Fruit fly (Drosophila melanogaster) whole organism, wandering third instar larva: ENCODE measurements around the gene CG42680.

Experiments used
- CG9705 ChIP-seq: fragments of 200-800 bp; sonication (Bioruptor generic); optimal IDR thresholded peaks from 2 replicates; lab custom pipeline; 2018; ENCODE audit warnings: missing biosample characterization, mild to moderate bottlenecking, missing genetic modification characterization
- Dif ChIP-seq: fragments of 200-275, 200-300 bp; sonication (Bioruptor generic); optimal IDR thresholded peaks from 2 replicates; lab custom pipeline; 2018; ENCODE audit warnings: missing biosample characterization, missing genetic modification characterization; ENCODE audit not compliant: partially characterized antibody
- HLH106 ChIP-seq: fragments of 200-800 bp; optimal IDR thresholded peaks from 3 replicates; lab custom pipeline; 2019; ENCODE audit warnings: missing biosample characterization, mild to moderate bottlenecking, missing genetic modification characterization, moderate library complexity
- Hnf4 ChIP-seq: fragments of 200-800 bp; sonication (Bioruptor generic); optimal IDR thresholded peaks from 2 replicates; lab custom pipeline; 2016; ENCODE audit warnings: missing biosample characterization, mild to moderate bottlenecking, missing genetic modification characterization
- Hr78 ChIP-seq: fragments of >200 bp; optimal IDR thresholded peaks from 2 replicates; lab custom pipeline; 2017; ENCODE audit warnings: missing biosample characterization, missing genetic modification characterization
- Jra ChIP-seq: sonication (Bioruptor generic); optimal IDR thresholded peaks from 2 replicates; lab custom pipeline; 2016; ENCODE audit warnings: missing biosample characterization, missing genetic modification characterization
- Myc ChIP-seq: fragments of >200 bp; optimal IDR thresholded peaks from 2 replicates; lab custom pipeline; 2017
- N ChIP-seq: fragments of >200 bp; optimal IDR thresholded peaks from 2 replicates; lab custom pipeline; 2018; ENCODE audit warnings: missing biosample characterization, missing external identifiers, missing genetic modification characterization
- OdsH ChIP-seq: fragments of 200-800 bp; sonication (Bioruptor generic); optimal IDR thresholded peaks from 2 replicates; lab custom pipeline; 2016; ENCODE audit warnings: missing biosample characterization, mild to moderate bottlenecking, missing genetic modification characterization
- Rel ChIP-seq, 2 experiments: fragments of 200-800 bp; sonication (Bioruptor generic) in 1 of 2; optimal IDR thresholded peaks; 2 replicates in 1 of 2; 3 replicates in 1 of 2; lab custom pipeline; 2016 to 2019; ENCODE audit warnings: mild to moderate bottlenecking in 2 of 2, missing biosample characterization in 2 of 2, missing genetic modification characterization in 2 of 2, moderate library complexity in 1 of 2
- Sp1 ChIP-seq: fragments of 200-800 bp; sonication (Bioruptor generic); optimal IDR thresholded peaks from 3 replicates; lab custom pipeline; 2019; ENCODE audit warnings: missing biosample characterization, mild to moderate bottlenecking, missing genetic modification characterization, moderate library complexity
- Vsx2 ChIP-seq: fragments of 200-300, 225-300 bp; sonication (Bioruptor generic); optimal IDR thresholded peaks from 2 replicates; lab custom pipeline; 2018; ENCODE audit warnings: missing biosample characterization, missing genetic modification characterization; ENCODE audit not compliant: partially characterized antibody
- br ChIP-seq: fragments of 200-800 bp; sonication (Bioruptor generic); optimal IDR thresholded peaks from 2 replicates; lab custom pipeline; 2016; ENCODE audit warnings: missing biosample characterization, missing genetic modification characterization
- brk ChIP-seq: fragments of 200-800 bp; sonication (Bioruptor generic); optimal IDR thresholded peaks from 2 replicates; lab custom pipeline; 2016; ENCODE audit warnings: missing biosample characterization, mild to moderate bottlenecking, missing genetic modification characterization
- dl ChIP-seq, 2 experiments: fragments of 175-275, 200-275 bp in 1 of 2; fragments of 200-275 bp in 1 of 2; sonication (Bioruptor generic); optimal IDR thresholded peaks; lab custom pipeline; 2018; ENCODE audit warnings: mild to moderate bottlenecking in 2 of 2, missing biosample characterization in 2 of 2, missing genetic modification characterization in 2 of 2, moderate library complexity in 2 of 2; ENCODE audit not compliant: partially characterized antibody in 2 of 2, insufficient read depth in 1 of 2
- dsf ChIP-seq: sonication (Bioruptor generic); optimal IDR thresholded peaks from 2 replicates; lab custom pipeline; 2016; ENCODE audit warnings: missing biosample characterization, missing genetic modification characterization, borderline replicate concordance
- foxo ChIP-seq, 2 experiments: fragments of 200-800 bp; sonication (Bioruptor generic); optimal IDR thresholded peaks; 2 replicates in 1 of 2; 3 replicates in 1 of 2; lab custom pipeline; 2016 to 2017; ENCODE audit warnings: missing biosample characterization in 2 of 2, missing genetic modification characterization in 2 of 2
- fru ChIP-seq: fragments of 200-800 bp; sonication (Bioruptor generic); optimal IDR thresholded peaks from 3 replicates; lab custom pipeline; 2016; ENCODE audit warnings: missing biosample characterization, mild to moderate bottlenecking, missing genetic modification characterization
- jim ChIP-seq: fragments of 175-275, 200-325 bp; sonication (Bioruptor generic); optimal IDR thresholded peaks from 2 replicates; lab custom pipeline; 2016; ENCODE audit warnings: missing biosample characterization, mild to moderate bottlenecking, missing genetic modification characterization
- lola ChIP-seq: fragments of >200 bp; optimal IDR thresholded peaks from 2 replicates; lab custom pipeline; 2017; ENCODE audit warnings: missing biosample characterization, missing genetic modification characterization
- pan ChIP-seq: fragments of >200 bp; optimal IDR thresholded peaks from 2 replicates; lab custom pipeline; 2017
- psq ChIP-seq: fragments of 200-800 bp; sonication (Bioruptor generic); optimal IDR thresholded peaks from 3 replicates; lab custom pipeline; 2017; ENCODE audit warnings: missing biosample characterization, mild to moderate bottlenecking, missing genetic modification characterization, moderate library complexity
- sv ChIP-seq: fragments of 200-800 bp; sonication (Bioruptor generic); optimal IDR thresholded peaks from 3 replicates; lab custom pipeline; 2016; ENCODE audit warnings: missing biosample characterization, missing genetic modification characterization
- tai ChIP-seq: sonication (Bioruptor generic); optimal IDR thresholded peaks from 2 replicates; lab custom pipeline; 2016; ENCODE audit warnings: missing biosample characterization, missing genetic modification characterization
- usp ChIP-seq: fragments of >200 bp; optimal IDR thresholded peaks from 2 replicates; lab custom pipeline; 2017; ENCODE audit warnings: missing biosample characterization, missing genetic modification characterization
- woc ChIP-seq: sonication (Bioruptor generic); optimal IDR thresholded peaks from 2 replicates; lab custom pipeline; 2016; ENCODE audit warnings: missing biosample characterization, mild to moderate bottlenecking, missing genetic modification characterization

Gene CG42680

dm6 chr2L:14571673-14572461 is 16.2 kb downstream of the CG42680 start:
- TF ChIP-seq Myc (lab: Kevin White, UChicago) (no peak), fru (GFP tag; lab: Kevin White, UChicago) (peak; percentile 45), foxo (GFP tag; optimal IDR thresholded peaks at IDR 0.05; lab: Kevin White, UChicago) (peak in 1 of 2 experiments; percentile 70), Vsx2 (GFP tag; lab: Kevin White, UChicago) (peak; percentile 36), N (GFP tag; lab: Kevin White, UChicago) (no peak)

- TF ChIP-seq N (GFP tag; lab: Kevin White, UChicago) (no peak), CG9705 (GFP tag; lab: Kevin White, UChicago) (no peak), OdsH (GFP tag; lab: Kevin White, UChicago) (no peak), sv (GFP tag; lab: Kevin White, UChicago) (no peak), Hnf4 (no peak), psq (GFP tag; lab: Kevin White, UChicago) (no peak), dl (GFP tag; optimal IDR thresholded peaks at IDR 0.05; lab: Kevin White, UChicago; ENCODE audit: insufficient read depth in 1 of 2, partially characterized antibody in 2 of 2) (no peak), fru (GFP tag; lab: Kevin White, UChicago) (no peak), dsf (no peak)
These were observed 17.2 kb downstream of the CG42680 start for dm6 chr2L:14570843-14571242.

dm6 chr2L:14570129-14570528 is 17.9 kb downstream of the CG42680 start:
- TF ChIP-seq HLH106 (no peak), brk (no peak), tai (no peak), Vsx2 (GFP tag; lab: Kevin White, UChicago) (no peak), pan (no peak), psq (GFP tag; lab: Kevin White, UChicago) (no peak), br (no peak)

dm6 chr2L:14569301-14569700 is 18.7 kb downstream of the CG42680 start:
- TF ChIP-seq Sp1 (GFP tag; lab: Kevin White, UChicago) (peak; percentile 35), woc (peak; percentile 21), fru (GFP tag; lab: Kevin White, UChicago) (peak; percentile 8), OdsH (GFP tag; lab: Kevin White, UChicago) (peak; percentile 9), Hr78 (GFP tag; lab: Kevin White, UChicago) (no peak)

dm6 chr2L:14568507-14569104 is 19.4 kb downstream of the CG42680 start:
- TF ChIP-seq Rel (GFP tag; optimal IDR thresholded peaks at IDR 0.05; lab: Kevin White, UChicago), result no peak
- TF ChIP-seq Rel (tag; optimal IDR thresholded peaks at IDR 0.05; lab: Kevin White, UChicago), result no peak
- TF ChIP-seq dl (GFP tag; optimal IDR thresholded peaks at IDR 0.05; lab: Kevin White, UChicago; ENCODE audit: insufficient read depth in 1 of 2, partially characterized antibody in 2 of 2), result no peak
- peak; percentile 10 for TF ChIP-seq br

- TF ChIP-seq Dif (GFP tag; lab: Kevin White, UChicago) (no peak), lola (no peak), Jra (GFP tag; lab: Kevin White, UChicago) (no peak), fru (GFP tag; lab: Kevin White, UChicago) (no peak), sv (GFP tag; lab: Kevin White, UChicago) (no peak), jim (GFP tag; lab: Kevin White, UChicago) (no peak), tai (no peak), Hnf4 (no peak), Vsx2 (GFP tag; lab: Kevin White, UChicago) (no peak), usp (GFP tag; lab: Kevin White, UChicago) (no peak)
These were observed 24.4 kb downstream of the CG42680 start, which contains the start of gene CG3473 for dm6 chr2L:14563626-14564025. TSS of gene CG3473 (minus strand) at chr2L:14563726.
